Fruit fly (Drosophila melanogaster): ENCODE data around the gene spz4.

spz4 gene

DNA sequence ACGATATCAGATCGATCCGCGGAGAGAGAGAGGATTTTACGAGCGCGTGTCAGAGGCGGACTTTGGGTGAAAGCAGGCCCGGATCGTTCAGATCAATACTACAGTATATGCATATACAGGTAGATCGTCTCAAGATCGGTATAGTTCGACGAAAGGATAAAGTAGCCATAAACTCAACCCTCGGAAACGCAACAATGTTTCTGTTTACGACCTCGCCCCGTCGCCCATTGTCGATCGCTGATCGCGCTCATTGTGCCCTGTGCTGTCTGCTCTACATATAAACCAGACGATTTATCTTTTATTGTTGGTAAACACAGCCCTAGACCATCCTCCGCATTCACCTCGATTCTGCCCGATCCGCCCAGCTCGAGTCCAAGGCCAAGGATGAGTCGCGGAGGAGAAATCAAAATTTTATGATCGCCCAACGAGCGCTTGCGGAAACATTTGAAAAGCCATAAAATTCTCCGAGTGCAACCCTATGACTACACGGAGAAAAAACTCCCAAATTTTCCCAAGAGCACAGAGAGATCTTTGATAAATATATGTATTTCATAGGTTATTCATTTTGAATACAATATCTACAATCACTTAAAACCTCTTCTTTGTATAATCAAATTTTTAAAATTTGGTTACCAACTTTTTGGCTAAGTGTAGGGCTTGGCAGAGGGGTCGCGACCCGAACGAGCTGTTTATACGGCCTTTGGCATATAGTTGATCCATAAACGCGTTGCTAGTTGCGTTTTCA, 48.7 kb upstream of the spz4 start (continued):
- TF ChIP-seq shn (GFP tag; optimal IDR thresholded peaks at IDR 0.05) (no peak), run (tag; optimal IDR thresholded peaks at IDR 0.05) (no peak), NFAT (GFP tag; IDR thresholded peaks at IDR 0.05) (no peak), klu (GFP tag; IDR thresholded peaks at IDR 0.05) (no peak), CG6813 (GFP tag; optimal IDR thresholded peaks at IDR 0.05) (peak; percentile 38), rib (GFP tag; IDR thresholded peaks at IDR 0.05) (no peak), CG6854 (GFP tag; optimal IDR thresholded peaks at IDR 0.05) (no peak), disco-r (GFP tag; optimal IDR thresholded peaks at IDR 0.05) (no peak), CG6654 (GFP tag; optimal IDR thresholded peaks at IDR 0.05) (no peak), Adf1 (GFP tag; IDR thresholded peaks at IDR 0.05) (no peak), her (GFP tag; optimal IDR thresholded peaks at IDR 0.05) (no peak), Dip2 (GFP tag; IDR thresholded peaks at IDR 0.05) (no peak), Oaz (GFP tag; IDR thresholded peaks at IDR 0.05) (no peak), Fer1 (GFP tag; optimal IDR thresholded peaks at IDR 0.05) (no peak), CG12071 (GFP tag; optimal IDR thresholded peaks at IDR 0.05) (no peak), tup (GFP tag; optimal IDR thresholded peaks at IDR 0.05) (no peak), ash1 (GFP tag; optimal IDR thresholded peaks at IDR 0.05) (no peak), TFAM (GFP tag; optimal IDR thresholded peaks at IDR 0.05) (peak; percentile 8), CG18011 (GFP tag; optimal IDR thresholded peaks at IDR 0.05) (no peak), CG34376 (GFP tag; optimal IDR thresholded peaks at IDR 0.05) (no peak), Sry-β (GFP tag; optimal IDR thresholded peaks at IDR 0.05) (no peak), danr (GFP tag; IDR thresholded peaks at IDR 0.05) (no peak), btn (GFP tag; optimal IDR thresholded peaks at IDR 0.05) (peak; percentile 33), tna (GFP tag; IDR thresholded peaks at IDR 0.05; ENCODE audit: partially characterized antibody) (no peak), onecut (GFP tag; IDR thresholded peaks at IDR 0.05) (peak; percentile 48), gsb (GFP tag; IDR thresholded peaks at IDR 0.05) (no peak), gcm2 (GFP tag; optimal IDR thresholded peaks at IDR 0.05) (no peak), psq (GFP tag; optimal IDR thresholded peaks at IDR 0.05) (no peak), ci (GFP tag; IDR thresholded peaks at IDR 0.05) (peak; percentile 77; the same call in 2 of the 3 replicates), schlank (tag; optimal IDR thresholded peaks at IDR 0.05) (no peak), grn (GFP tag; optimal IDR thresholded peaks at IDR 0.05) (no peak), nmo (GFP tag; optimal IDR thresholded peaks at IDR 0.05) (peak; percentile 71), CG2120 (GFP tag; optimal IDR thresholded peaks at IDR 0.05) (no peak), Bdp1 (GFP tag; optimal IDR thresholded peaks at IDR 0.05) (peak; percentile 8), CkIIα-i1 (GFP tag; IDR thresholded peaks at IDR 0.05) (no peak), CG12104 (GFP tag; optimal IDR thresholded peaks at IDR 0.05) (no peak), yki (optimal IDR thresholded peaks at IDR 0.05) (no peak), usp (GFP tag; optimal IDR thresholded peaks at IDR 0.05) (no peak), chif (GFP tag; optimal IDR thresholded peaks at IDR 0.05) (peak; percentile 67 to 83), CG7963 (GFP tag; IDR thresholded peaks at IDR 0.05; ENCODE audit: partially characterized antibody) (no peak), CG12744 (GFP tag; optimal IDR thresholded peaks at IDR 0.05) (peak; percentile 18), fd102C (GFP tag; optimal IDR thresholded peaks at IDR 0.05) (peak; percentile 82), tio (GFP tag; optimal IDR thresholded peaks at IDR 0.05) (peak; percentile 57), CG4424 (GFP tag; optimal IDR thresholded peaks at IDR 0.05) (peak; percentile 73), CG4328 (GFP tag; optimal IDR thresholded peaks at IDR 0.05) (no peak), Gug (GFP tag; IDR thresholded peaks at IDR 0.05) (no peak), Ptx1 (GFP tag; IDR thresholded peaks at IDR 0.05) (no peak), ATbp (GFP tag; optimal IDR thresholded peaks at IDR 0.05) (peak; percentile 23), Chrac-16 (GFP tag; optimal IDR thresholded peaks at IDR 0.05) (peak; percentile 70), Xrp1 (GFP tag; IDR thresholded peaks at IDR 0.05) (peak; percentile 82), CG7786 (GFP tag; optimal IDR thresholded peaks at IDR 0.05) (peak; percentile 11), Atf6 (GFP tag; IDR thresholded peaks at IDR 0.05) (no peak)
